Fruit fly (Drosophila melanogaster) whole organism, embryonic: ENCODE results near the gene MTF-1.

Source experiments
- ATbp ChIP-seq: fragments of 200-800 bp; sonication (Bioruptor generic); optimal IDR thresholded peaks from 2 replicates; lab custom pipeline; 2017; ENCODE audit warnings: missing biosample characterization, mild to moderate bottlenecking, missing genetic modification characterization, missing genetic modification reagents
- Antp ChIP-seq: fragments of 200-800 bp; sonication (Bioruptor generic); optimal IDR thresholded peaks from 3 replicates; lab custom pipeline; 2016; ENCODE audit warnings: missing biosample characterization, missing genetic modification characterization
- CG10321 ChIP-seq: fragments of 200-800 bp; sonication (Bioruptor generic); IDR thresholded peaks from 2 replicates; pipeline ENCODE4 v1.3.6; 2022; ENCODE audit warnings: missing biosample characterization, missing genetic modification characterization
- CG12299 ChIP-seq: fragments of 200-800 bp; sonication (Bioruptor generic); optimal IDR thresholded peaks from 2 replicates; lab custom pipeline; 2018; ENCODE audit warnings: missing biosample characterization, mild to moderate bottlenecking, missing genetic modification characterization
- CG14441 ChIP-seq: fragments of 200-800 bp; sonication (Bioruptor generic); IDR thresholded peaks from 2 replicates; pipeline ENCODE4 v1.3.6; 2022; ENCODE audit warnings: missing biosample characterization, missing genetic modification characterization
- CG16813 ChIP-seq: fragments of 200-800 bp; sonication (Bioruptor generic); IDR thresholded peaks from 3 replicates; pipeline ENCODE4 v1.3.6; 2022; ENCODE audit warnings: missing biosample characterization, missing genetic modification characterization; ENCODE audit not compliant: partially characterized antibody
- CG17359 ChIP-seq: fragments of 200-800 bp; sonication (Bioruptor generic); optimal IDR thresholded peaks from 3 replicates; lab custom pipeline; 2018; ENCODE audit warnings: missing biosample characterization, mild to moderate bottlenecking, missing genetic modification characterization, moderate library complexity
- CG2678 ChIP-seq: fragments of 200-800 bp; sonication (Bioruptor generic); optimal IDR thresholded peaks from 3 replicates; lab custom pipeline; 2019; ENCODE audit warnings: missing biosample characterization, mild to moderate bottlenecking, missing genetic modification characterization, moderate library complexity
- CG2889 ChIP-seq: fragments of 200-800 bp; sonication (Bioruptor generic); IDR thresholded peaks from 3 replicates; pipeline ENCODE4 v1.3.6; 2022; ENCODE audit warnings: missing biosample characterization, missing genetic modification characterization
- CG30020 ChIP-seq: fragments of 200-800 bp; optimal IDR thresholded peaks from 2 replicates; lab custom pipeline; 2019; ENCODE audit warnings: missing biosample characterization, mild to moderate bottlenecking, missing genetic modification characterization, moderate library complexity
- CG30403 ChIP-seq: fragments of 200-800 bp; sonication (Bioruptor generic); optimal IDR thresholded peaks from 3 replicates; lab custom pipeline; 2016; ENCODE audit warnings: missing biosample characterization, missing genetic modification characterization
- CG33213 ChIP-seq: fragments of 200-800 bp; sonication (Bioruptor generic); optimal IDR thresholded peaks from 3 replicates; lab custom pipeline; 2016; ENCODE audit warnings: missing biosample characterization, missing genetic modification characterization
- CG33557 ChIP-seq: fragments of 200-800 bp; sonication (Bioruptor generic); optimal IDR thresholded peaks from 2 replicates; lab custom pipeline; 2019; ENCODE audit warnings: missing biosample characterization, mild to moderate bottlenecking, missing genetic modification characterization, moderate library complexity
- CG3407 ChIP-seq: fragments of 200-800 bp; sonication (Bioruptor generic); optimal IDR thresholded peaks from 2 replicates; lab custom pipeline; 2018; ENCODE audit warnings: missing biosample characterization, mild to moderate bottlenecking, missing genetic modification characterization
- CG4404 ChIP-seq: fragments of 200-800 bp; sonication (Bioruptor generic); IDR thresholded peaks from 2 replicates; pipeline ENCODE4 v1.3.6; 2022; ENCODE audit warnings: missing biosample characterization, missing genetic modification characterization
- CG6175 ChIP-seq: fragments of 200-800 bp; sonication (Bioruptor generic); IDR thresholded peaks from 3 replicates; pipeline ENCODE4 v1.3.6; 2022; ENCODE audit warnings: missing biosample characterization, missing genetic modification characterization
- CG8290 ChIP-seq, 3 experiments: fragments of 200-800 bp; sonication (Bioruptor generic); optimal IDR thresholded peaks; 2 replicates each; lab custom pipeline; 2016 to 2019; ENCODE audit warnings: missing biosample characterization in 3 of 3, missing genetic modification characterization in 3 of 3, mild to moderate bottlenecking in 2 of 3, moderate library complexity in 1 of 3
- D ChIP-seq, 2 experiments: fragments of 200-800 bp in 1 of 2; fragments of >200 bp in 1 of 2; sonication (Bioruptor generic) in 1 of 2; optimal IDR thresholded peaks; 2 replicates in 1 of 2; 3 replicates in 1 of 2; lab custom pipeline; 2017; ENCODE audit warnings: mild to moderate bottlenecking in 1 of 2, missing biosample characterization in 1 of 2, missing genetic modification characterization in 1 of 2, missing genetic modification reagents in 1 of 2
- Fer1 ChIP-seq: fragments of 200-800 bp; sonication (Bioruptor generic); optimal IDR thresholded peaks from 2 replicates; lab custom pipeline; 2017; ENCODE audit warnings: missing biosample characterization, mild to moderate bottlenecking, missing genetic modification characterization
- HLH54F ChIP-seq: fragments of 200-800 bp; sonication (Bioruptor generic); optimal IDR thresholded peaks from 3 replicates; lab custom pipeline; 2016; ENCODE audit warnings: missing biosample characterization, missing genetic modification characterization
- Hand ChIP-seq: fragments of 200-800 bp; sonication (Bioruptor generic); optimal IDR thresholded peaks from 2 replicates; lab custom pipeline; 2017; ENCODE audit warnings: mild to moderate bottlenecking, missing biosample characterization, missing genetic modification reagents, missing genetic modification characterization
- Myb ChIP-seq: fragments of 200-800 bp; sonication (Bioruptor generic); optimal IDR thresholded peaks from 2 replicates; lab custom pipeline; 2016; ENCODE audit warnings: missing biosample characterization, missing genetic modification characterization
- Nf-YC ChIP-seq: fragments of 200-800 bp; optimal IDR thresholded peaks from 3 replicates; lab custom pipeline; 2019; ENCODE audit warnings: missing biosample characterization, mild to moderate bottlenecking, missing genetic modification characterization, moderate library complexity
- Scr ChIP-seq: fragments of 200-800 bp; sonication (Bioruptor generic); IDR thresholded peaks from 2 replicates; pipeline ENCODE4 v1.3.6; 2022; ENCODE audit warnings: missing biosample characterization, missing genetic modification characterization; ENCODE audit not compliant: partially characterized antibody
- Taf1 ChIP-seq: fragments of 200-800 bp; sonication (Bioruptor generic); IDR thresholded peaks from 2 replicates; pipeline ENCODE4 v1.3.6; 2022; ENCODE audit warnings: missing biosample characterization, missing genetic modification characterization
- Trl ChIP-seq, 3 experiments: fragments of >200 bp in 2 of 3; fragments of 200-800 bp in 1 of 3; sonication (Bioruptor generic) in 1 of 3; optimal IDR thresholded peaks; 2 replicates in 1 of 3; 3 replicates in 2 of 3; lab custom pipeline; 2016 to 2017; ENCODE audit warnings: missing biosample characterization in 1 of 3, missing genetic modification characterization in 1 of 3
- ac ChIP-seq: fragments of 200-800 bp; sonication (Bioruptor generic); optimal IDR thresholded peaks from 3 replicates; lab custom pipeline; 2017; ENCODE audit warnings: missing biosample characterization, mild to moderate bottlenecking, missing genetic modification characterization
- aop ChIP-seq: fragments of 200-800 bp; sonication (Bioruptor generic); IDR thresholded peaks from 2 replicates; pipeline ENCODE4 v1.3.6; 2022; ENCODE audit warnings: missing biosample characterization, missing genetic modification characterization
- ase ChIP-seq: fragments of 200-800 bp; sonication (Bioruptor generic); IDR thresholded peaks from 3 replicates; pipeline ENCODE4 v1.3.6; 2022; ENCODE audit warnings: missing biosample characterization, missing genetic modification characterization
- bowl ChIP-seq: fragments of 200-800 bp; sonication (Bioruptor generic); IDR thresholded peaks from 2 replicates; pipeline ENCODE4 v1.3.6; 2022; ENCODE audit warnings: missing biosample characterization, missing genetic modification characterization
- bsh ChIP-seq, 2 experiments: fragments of 200-800 bp; sonication (Bioruptor generic); optimal IDR thresholded peaks; 2 replicates each; lab custom pipeline; 2017 to 2018; ENCODE audit warnings: mild to moderate bottlenecking in 2 of 2, missing biosample characterization in 2 of 2, missing genetic modification characterization in 2 of 2, moderate library complexity in 1 of 2
- chinmo ChIP-seq: fragments of 200-800 bp; sonication (Bioruptor generic); IDR thresholded peaks from 4 replicates; pipeline ENCODE4 v1.3.6; 2022; ENCODE audit warnings: missing biosample characterization, missing genetic modification characterization; ENCODE audit not compliant: partially characterized antibody
- chn ChIP-seq: fragments of 200-800 bp; sonication (Bioruptor generic); optimal IDR thresholded peaks from 2 replicates; lab custom pipeline; 2016; ENCODE audit warnings: missing biosample characterization, missing genetic modification characterization
- ci ChIP-seq: fragments of 200-800 bp; sonication (Bioruptor generic); IDR thresholded peaks from 3 replicates; pipeline ENCODE4 v1.3.6; 2022; ENCODE audit warnings: missing biosample characterization, missing genetic modification characterization
- fd3F ChIP-seq: fragments of 200-800 bp; sonication (Bioruptor generic); optimal IDR thresholded peaks from 2 replicates; lab custom pipeline; 2018; ENCODE audit warnings: missing biosample characterization, mild to moderate bottlenecking, missing genetic modification characterization, moderate library complexity
- hbn ChIP-seq: fragments of 200-800 bp; sonication (Bioruptor generic); IDR thresholded peaks from 2 replicates; pipeline ENCODE4 v1.3.6; 2022; ENCODE audit warnings: missing biosample characterization, missing genetic modification characterization; ENCODE audit not compliant: partially characterized antibody
- hkb ChIP-seq, 2 experiments: fragments of 200-800 bp in 1 of 2; fragments of >200 bp in 1 of 2; sonication (Bioruptor generic) in 1 of 2; IDR thresholded peaks in 1 of 2; optimal IDR thresholded peaks in 1 of 2; 2 replicates each; pipeline versions ENCODE4 v1.3.6 to Lab custom; 2017 to 2022; ENCODE audit warnings: missing biosample characterization in 1 of 2, missing genetic modification characterization in 1 of 2
- hth ChIP-seq: fragments of >200 bp; optimal IDR thresholded peaks from 2 replicates; lab custom pipeline; 2017; ENCODE audit warnings: inconsistent platforms
- inv ChIP-seq: fragments of 200-800 bp; sonication (Bioruptor generic); IDR thresholded peaks from 2 replicates; pipeline ENCODE4 v1.3.6; 2022; ENCODE audit warnings: missing biosample characterization, missing genetic modification characterization; ENCODE audit not compliant: partially characterized antibody
- luna ChIP-seq: fragments of 200-800 bp; sonication (Bioruptor generic); optimal IDR thresholded peaks from 2 replicates; lab custom pipeline; 2016; ENCODE audit warnings: missing biosample characterization, missing genetic modification characterization
- nerfin-1 ChIP-seq: fragments of 200-800 bp; sonication (Bioruptor generic); optimal IDR thresholded peaks from 3 replicates; lab custom pipeline; 2019; ENCODE audit warnings: missing biosample characterization, mild to moderate bottlenecking, missing genetic modification characterization, moderate library complexity
- onecut ChIP-seq: fragments of 200-800 bp; sonication (Bioruptor generic); IDR thresholded peaks from 2 replicates; pipeline ENCODE4 v1.3.6; 2022; ENCODE audit warnings: missing biosample characterization, missing genetic modification characterization
- pan ChIP-seq, 4 experiments: fragments of >200 bp in 3 of 4; fragments of 200-800 bp in 1 of 4; sonication (Bioruptor generic) in 1 of 4; optimal IDR thresholded peaks in 3 of 4; IDR thresholded peaks in 1 of 4; 2 replicates each; pipeline versions ENCODE4 v1.3.6 to Lab custom; 2017 to 2022; ENCODE audit warnings: missing biosample characterization in 2 of 4, missing genetic modification characterization in 2 of 4, mixed read lengths in 1 of 4
- sima ChIP-seq: fragments of 200-800 bp; sonication (Bioruptor generic); optimal IDR thresholded peaks from 2 replicates; lab custom pipeline; 2016; ENCODE audit warnings: missing biosample characterization, missing genetic modification characterization
- tin ChIP-seq: fragments of 200-800 bp; sonication (Bioruptor generic); optimal IDR thresholded peaks from 3 replicates; lab custom pipeline; 2016; ENCODE audit warnings: missing biosample characterization, missing genetic modification characterization
- vnd ChIP-seq: fragments of 200-800 bp; sonication (Bioruptor generic); IDR thresholded peaks from 3 replicates; pipeline ENCODE4 v1.3.6; 2022; ENCODE audit warnings: missing biosample characterization, missing genetic modification characterization; ENCODE audit not compliant: partially characterized antibody
- wor ChIP-seq: fragments of 200-800 bp; sonication (Bioruptor generic); IDR thresholded peaks from 2 replicates; pipeline ENCODE4 v1.3.6; 2022; ENCODE audit warnings: missing biosample characterization, missing genetic modification characterization

Gene MTF-1

DNA sequence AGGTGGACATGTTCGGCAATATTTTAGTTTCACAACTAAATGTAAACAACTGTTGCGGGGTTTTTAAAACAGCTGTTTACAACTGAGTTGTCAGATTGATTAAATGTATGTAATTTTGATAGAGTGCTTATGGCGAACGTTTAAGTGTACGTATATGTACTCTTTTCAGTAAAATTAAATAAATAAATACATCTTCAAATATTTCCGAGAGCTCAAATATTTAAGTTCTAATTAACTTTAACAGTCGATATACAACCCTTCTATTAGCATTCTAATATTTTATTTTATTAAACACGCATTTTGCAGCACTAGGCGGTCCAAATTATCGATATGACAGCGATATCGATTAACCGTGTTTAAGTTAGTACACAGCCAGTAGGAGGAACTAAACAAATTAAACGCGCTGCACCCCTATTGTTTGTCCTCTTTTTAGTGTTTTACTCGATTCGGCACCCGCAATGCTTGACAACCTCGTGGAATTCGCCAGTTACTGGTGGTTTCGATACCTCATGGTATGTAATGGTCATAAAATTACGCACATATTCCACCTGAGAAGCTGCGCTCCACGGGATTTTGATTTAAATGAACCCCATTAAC lies 21.5 kb downstream of the MTF-1 start, which contains the start of the genes CG3448 and ghi (continued):
- TF ChIP-seq CG8290 (GFP tag; optimal IDR thresholded peaks at IDR 0.05; lab: Kevin White, UChicago) (peak; percentile 3), CG8290 (tag; optimal IDR thresholded peaks at IDR 0.05; lab: Kevin White, UChicago) (peak in 1 of 2 experiments; percentile 65), inv (GFP tag; lab: Robert Waterston, UW) (peak; percentile 48; the same call in 1 of the 2 replicates), CG17359 (tag; lab: Kevin White, UChicago) (peak; percentile 73), CG16813 (GFP tag; lab: Robert Waterston, UW) (peak; percentile 72), Taf1 (GFP tag; lab: Robert Waterston, UW) (peak; percentile 27; the same call in 1 of the 2 replicates), fd3F (GFP tag; lab: Kevin White, UChicago) (no peak), Antp (GFP tag; lab: Kevin White, UChicago) (no peak), ac (no peak), bsh (GFP tag; optimal IDR thresholded peaks at IDR 0.05; lab: Kevin White, UChicago) (peak in 1 of 2 experiments; percentile 40), HLH54F (GFP tag; lab: Kevin White, UChicago) (no peak), Hand (no peak), CG14441 (GFP tag; lab: Robert Waterston, UW) (peak; percentile 40; the same call in 1 of the 2 replicates), CG33557 (GFP tag; lab: Kevin White, UChicago) (no peak), CG10321 (GFP tag; lab: Robert Waterston, UW) (no peak), Fer1 (peak; percentile 82), ATbp (GFP tag; lab: Kevin White, UChicago) (no peak), Scr (peak; percentile 76), bowl (no peak), CG30020 (peak; percentile 41), ci (peak; percentile 51; the same call in 2 of the 3 replicates), hth (lab: Kevin White, UChicago) (no peak), CG33213 (GFP tag; lab: Kevin White, UChicago) (peak; percentile 6), D (optimal IDR thresholded peaks at IDR 0.05; lab: Kevin White, UChicago) (no peak), D (GFP tag; optimal IDR thresholded peaks at IDR 0.05; lab: Kevin White, UChicago) (peak; percentile 37), CG12299 (tag; lab: Kevin White, UChicago) (peak; percentile 8), aop (no peak), CG4404 (GFP tag; lab: Robert Waterston, UW) (peak; percentile 49; the same call in 1 of the 2 replicates), CG30403 (GFP tag; lab: Kevin White, UChicago) (peak; percentile 76), CG3407 (no peak), onecut (GFP tag; lab: Robert Waterston, UW) (peak; percentile 54), chinmo (peak; percentile 80; the same call in 3 of the 4 replicates), Myb (GFP tag; lab: Kevin White, UChicago) (peak; percentile 87), wor (GFP tag; lab: Robert Waterston, UW) (no peak), Trl (optimal IDR thresholded peaks at IDR 0.05; lab: Kevin White, UChicago) (no peak), Trl (GFP tag; optimal IDR thresholded peaks at IDR 0.05; lab: Kevin White, UChicago) (peak; percentile 69), nerfin-1 (tag; lab: Kevin White, UChicago) (peak; percentile 70), chn (GFP tag; lab: Kevin White, UChicago) (peak; percentile 24), tin (peak; percentile 75), CG2889 (GFP tag; lab: Robert Waterston, UW) (no peak), Nf-YC (tag; lab: Kevin White, UChicago) (peak; percentile 77), vnd (GFP tag; lab: Robert Waterston, UW) (peak; percentile 54), CG2678 (tag; lab: Kevin White, UChicago) (peak; percentile 81), luna (GFP tag; lab: Kevin White, UChicago) (no peak), hkb (optimal IDR thresholded peaks at IDR 0.05; lab: Kevin White, UChicago) (no peak), hkb (GFP tag; IDR thresholded peaks at IDR 0.05; lab: Robert Waterston, UW) (peak; percentile 58), sima (GFP tag; lab: Kevin White, UChicago) (no peak), ase (GFP tag; lab: Robert Waterston, UW) (no peak), pan (optimal IDR thresholded peaks at IDR 0.05; lab: Kevin White, UChicago) (no peak), pan (GFP tag; optimal IDR thresholded peaks at IDR 0.05 in 1 of 2, IDR thresholded peaks at IDR 0.05 in 1 of 2) (peak in 1 of 2 experiments; percentile 55), hbn (peak; percentile 62), CG6175 (GFP tag; lab: Robert Waterston, UW) (no peak)
